Worm (Caenorhabditis elegans) whole organism, young adult: ENCODE measurements around the gene str-112.
A peak's percentile ranks its signal among the peaks of the same experiment; 100 is the strongest.

Experiments
- B0261.1 ChIP-seq: sonication (generic microtip); optimal IDR thresholded peaks from 2 replicates; lab custom pipeline; 2016; ENCODE audit warnings: mild to moderate bottlenecking, missing genetic modification characterization, moderate library complexity, missing compliant biosample characterization
- C06A6.2 ChIP-seq: fragments of 200-800 bp; sonication (Bioruptor generic); conservative IDR thresholded peaks from 2 replicates; pipeline ENCODE4 v1.3.6; 2022; ENCODE audit warnings: missing genetic modification characterization, missing compliant biosample characterization
- D2030.7 ChIP-seq: fragments of 200-800 bp; sonication (Bioruptor generic); IDR thresholded peaks from 2 replicates; pipeline ENCODE4 v1.3.6; 2022; ENCODE audit warnings: missing genetic modification reagents, missing genetic modification characterization, missing compliant biosample characterization
- F33H1.4 ChIP-seq: fragments of 200-800 bp; sonication (Bioruptor generic); IDR thresholded peaks from 2 replicates; pipeline ENCODE4 v1.3.6; 2022; ENCODE audit warnings: missing genetic modification reagents, missing genetic modification characterization, missing compliant biosample characterization
- F49E8.2 ChIP-seq: sonication (generic microtip); optimal IDR thresholded peaks from 3 replicates; lab custom pipeline; 2017; ENCODE audit warnings: missing genetic modification characterization, mild to moderate bottlenecking, missing compliant biosample characterization, antibody characterized with exemption, moderate library complexity; ENCODE audit not compliant: insufficient read depth
- T07F8.4 ChIP-seq: sonication (generic microtip); optimal IDR thresholded peaks from 2 replicates; lab custom pipeline; 2016; ENCODE audit warnings: mild to moderate bottlenecking, missing genetic modification characterization, moderate library complexity, missing compliant biosample characterization
- T26A5.8 ChIP-seq: sonication (generic microtip); optimal IDR thresholded peaks from 2 replicates; lab custom pipeline; 2016; ENCODE audit warnings: missing genetic modification characterization, missing compliant biosample characterization
- Y53G8AR.9 ChIP-seq: fragments of 200-800 bp; sonication (Bioruptor generic); conservative IDR thresholded peaks from 2 replicates; pipeline ENCODE4 v1.3.6; 2022; ENCODE audit warnings: missing genetic modification reagents, missing genetic modification characterization, missing compliant biosample characterization
- Y56A3A.18 ChIP-seq: fragments of 200-800 bp; sonication (Bioruptor generic); IDR thresholded peaks from 2 replicates; pipeline ENCODE4 v1.3.6; 2022; ENCODE audit warnings: missing genetic modification reagents, missing genetic modification characterization, missing compliant biosample characterization
- Y79H2A.3 ChIP-seq: fragments of 200-800 bp; sonication (Bioruptor generic); conservative IDR thresholded peaks from 2 replicates; pipeline ENCODE4 v1.3.6; 2022; ENCODE audit warnings: missing genetic modification reagents, missing genetic modification characterization, missing compliant biosample characterization
- atf-7 ChIP-seq: sonication (generic microtip); optimal IDR thresholded peaks from 2 replicates; lab custom pipeline; 2017; ENCODE audit warnings: mild to moderate bottlenecking, missing genetic modification characterization, missing compliant biosample characterization
- attf-3 ChIP-seq: fragments of 200-800 bp; sonication (Bioruptor generic); conservative IDR thresholded peaks from 2 replicates; pipeline ENCODE4 v1.3.6; 2022; ENCODE audit warnings: missing genetic modification reagents, missing genetic modification characterization, missing compliant biosample characterization
- attf-6 ChIP-seq: fragments of 200-800 bp; sonication (Bioruptor generic); IDR thresholded peaks from 2 replicates; pipeline ENCODE4 v1.3.6; 2022; ENCODE audit warnings: missing genetic modification reagents, missing genetic modification characterization, missing compliant biosample characterization
- bed-2 ChIP-seq: fragments of 200-800 bp; sonication (Bioruptor generic); IDR thresholded peaks from 2 replicates; pipeline ENCODE4 v1.3.6; 2022; ENCODE audit warnings: missing genetic modification reagents, missing genetic modification characterization, missing compliant biosample characterization
- ccch-3 ChIP-seq: fragments of 200-800 bp; sonication (Bioruptor generic); optimal IDR thresholded peaks from 2 replicates; lab custom pipeline; 2018; ENCODE audit warnings: mild to moderate bottlenecking, missing genetic modification characterization, missing compliant biosample characterization
- ceh-100 ChIP-seq: fragments of 200-800 bp; sonication (Bioruptor generic); IDR thresholded peaks from 2 replicates; pipeline ENCODE4 v1.3.6; 2022; ENCODE audit warnings: missing genetic modification reagents, missing genetic modification characterization, missing compliant biosample characterization
- dpl-1 ChIP-seq: fragments of 150-350 bp; optimal IDR thresholded peaks from 2 replicates; lab custom pipeline; 2014; ENCODE audit warnings: missing biosample characterization, missing genetic modification reagents, missing genetic modification characterization
- ekl-4 ChIP-seq: fragments of 200-800 bp; sonication (Bioruptor generic); IDR thresholded peaks from 2 replicates; pipeline ENCODE4 v1.3.6; 2022; ENCODE audit warnings: missing genetic modification reagents, missing genetic modification characterization, missing compliant biosample characterization
- fkh-3 ChIP-seq: sonication (generic microtip); optimal IDR thresholded peaks from 2 replicates; lab custom pipeline; 2016; ENCODE audit warnings: mild to moderate bottlenecking, missing genetic modification characterization, missing compliant biosample characterization
- hlh-12 ChIP-seq: sonication (generic microtip); optimal IDR thresholded peaks from 2 replicates; lab custom pipeline; 2016; ENCODE audit warnings: missing genetic modification characterization, missing compliant biosample characterization
- hmg-1.2 ChIP-seq: fragments of 200-800 bp; sonication (Bioruptor generic); IDR thresholded peaks from 2 replicates; pipeline ENCODE4 v1.3.6; 2022; ENCODE audit warnings: missing genetic modification reagents, missing genetic modification characterization, missing compliant biosample characterization
- hsf-1 ChIP-seq: fragments of 200-800 bp; sonication (Bioruptor generic); IDR thresholded peaks from 2 replicates; pipeline ENCODE4 v1.3.6; 2022; ENCODE audit warnings: missing genetic modification reagents, missing genetic modification characterization, missing compliant biosample characterization
- lin-54 ChIP-seq: fragments of 200-800 bp; sonication (Bioruptor generic); optimal IDR thresholded peaks from 2 replicates; lab custom pipeline; 2018; ENCODE audit warnings: mild to moderate bottlenecking, missing genetic modification characterization, missing compliant biosample characterization
- madf-6 ChIP-seq: fragments of 200-800 bp; sonication (Bioruptor generic); IDR thresholded peaks from 2 replicates; pipeline ENCODE4 v1.3.6; 2022; ENCODE audit warnings: missing genetic modification reagents, missing genetic modification characterization, missing compliant biosample characterization
- mcd-1 ChIP-seq: fragments of 200-800 bp; sonication (Bioruptor generic); IDR thresholded peaks from 2 replicates; pipeline ENCODE4 v1.3.6; 2022; ENCODE audit warnings: missing genetic modification reagents, missing genetic modification characterization, missing compliant biosample characterization
- mel-28 ChIP-seq: sonication (generic microtip); optimal IDR thresholded peaks from 2 replicates; lab custom pipeline; 2016; ENCODE audit warnings: borderline replicate concordance, mild to moderate bottlenecking, missing genetic modification characterization, missing compliant biosample characterization
- mes-4 ChIP-seq: sonication (generic microtip); optimal IDR thresholded peaks from 2 replicates; lab custom pipeline; 2016; ENCODE audit warnings: missing genotype, missing genetic modification characterization, missing compliant biosample characterization
- mxl-1 ChIP-seq: sonication (generic microtip); optimal IDR thresholded peaks from 2 replicates; lab custom pipeline; 2016; ENCODE audit warnings: missing genetic modification characterization, missing compliant biosample characterization
- nfyb-1 ChIP-seq: fragments of 200-800 bp; sonication (Bioruptor generic); IDR thresholded peaks from 2 replicates; pipeline ENCODE4 v1.3.6; 2022; ENCODE audit warnings: missing genetic modification reagents, missing genetic modification characterization, missing compliant biosample characterization
- nhr-179 ChIP-seq: sonication (generic microtip); optimal IDR thresholded peaks from 2 replicates; lab custom pipeline; 2016; ENCODE audit warnings: mild to moderate bottlenecking, missing genetic modification characterization, missing compliant biosample characterization
- nhr-27 ChIP-seq: fragments of 200-800 bp; sonication (Bioruptor generic); optimal IDR thresholded peaks from 2 replicates; lab custom pipeline; 2018; ENCODE audit warnings: mild to moderate bottlenecking, missing genetic modification characterization, moderate library complexity, missing compliant biosample characterization
- pha-4 ChIP-seq: fragments of 150-350 bp; sonication (generic microtip); optimal IDR thresholded peaks from 2 replicates; lab custom pipeline; 2014; ENCODE audit warnings: missing biosample characterization, missing genetic modification reagents, missing genetic modification characterization
- rpc-1 ChIP-seq, 2 experiments: fragments of 150-350 bp in 1 of 2; sonication (generic microtip) in 1 of 2; optimal IDR thresholded peaks; 2 replicates each; lab custom pipeline; 2014 to 2018; ENCODE audit warnings: missing biosample characterization in 1 of 2, missing genetic modification characterization in 1 of 2, missing genetic modification reagents in 1 of 2, missing genotype in 1 of 2
- snpc-1.1 ChIP-seq: sonication (generic microtip); optimal IDR thresholded peaks from 2 replicates; lab custom pipeline; 2017; ENCODE audit warnings: missing genetic modification characterization, mild to moderate bottlenecking, missing compliant biosample characterization, antibody characterized with exemption, moderate library complexity, missing genotype, missing genetic modification reagents; ENCODE audit not compliant: insufficient read depth
- snpc-1.3 ChIP-seq: sonication (generic microtip); optimal IDR thresholded peaks from 2 replicates; lab custom pipeline; 2017; ENCODE audit warnings: missing genetic modification characterization, mild to moderate bottlenecking, missing compliant biosample characterization, antibody characterized with exemption, moderate library complexity, missing genotype, missing genetic modification reagents; ENCODE audit not compliant: insufficient read depth
- snpc-4 ChIP-seq, 5 experiments: fragments of 150-350 bp in 1 of 5; sonication (generic microtip) in 4 of 5; optimal IDR thresholded peaks; 2 replicates each; lab custom pipeline; 2014 to 2018; ENCODE audit warnings: missing genetic modification characterization in 5 of 5, missing biosample characterization in 3 of 5, antibody characterized with exemption in 2 of 5, mild to moderate bottlenecking in 2 of 5, missing compliant biosample characterization in 2 of 5, missing genotype in 2 of 5, moderate library complexity in 2 of 5, missing genetic modification reagents in 1 of 5
- somi-1 ChIP-seq: fragments of 200-800 bp; sonication (Bioruptor generic); optimal IDR thresholded peaks from 2 replicates; lab custom pipeline; 2018; ENCODE audit warnings: mild to moderate bottlenecking, missing genetic modification characterization, missing compliant biosample characterization
- tbp1 ChIP-seq: fragments of 200-800 bp; sonication (Bioruptor generic); optimal IDR thresholded peaks from 2 replicates; lab custom pipeline; 2018; ENCODE audit warnings: mild to moderate bottlenecking, missing genetic modification characterization, missing compliant biosample characterization
- tbx-9 ChIP-seq: sonication (generic microtip); optimal IDR thresholded peaks from 2 replicates; lab custom pipeline; 2016; ENCODE audit warnings: borderline replicate concordance, missing genetic modification characterization, inconsistent platforms, missing compliant biosample characterization
- tlf-1 ChIP-seq: fragments of 200-800 bp; sonication (Bioruptor generic); optimal IDR thresholded peaks from 2 replicates; lab custom pipeline; 2018; ENCODE audit warnings: mild to moderate bottlenecking, missing genetic modification characterization, missing compliant biosample characterization
- zim-3 ChIP-seq: sonication (generic microtip); optimal IDR thresholded peaks from 2 replicates; lab custom pipeline; 2017; ENCODE audit warnings: mild to moderate bottlenecking, missing genetic modification characterization, moderate library complexity, missing compliant biosample characterization
- ztf-18 ChIP-seq: sonication (generic microtip); optimal IDR thresholded peaks from 2 replicates; lab custom pipeline; 2016; ENCODE audit warnings: missing genotype, mild to moderate bottlenecking, missing genetic modification characterization, missing compliant biosample characterization
- ztf-28 ChIP-seq: fragments of 200-800 bp; sonication (Bioruptor generic); IDR thresholded peaks from 2 replicates; pipeline ENCODE4 v1.3.6; 2022; ENCODE audit warnings: missing genetic modification reagents, missing genetic modification characterization, missing compliant biosample characterization

str-112 gene

ce11 chrV:7142661-7143060, 4.4 kb upstream of the str-112 start (continued):
- TF ChIP-seq attf-3 (GFP tag; lab: Robert Waterston, UW) (0 out of 2 replicates have a peak, but pooled peaks have one; percentile 29), madf-6 (peak; percentile 85), snpc-1.1 (peak; percentile 95), tlf-1 (GFP tag; lab: Kevin White, UChicago) (peak; percentile 46), Y79H2A.3 (GFP tag; lab: Robert Waterston, UW) (no peak), ztf-18 (tag; lab: Kevin White, UChicago) (no peak), fkh-3 (tag; lab: Kevin White, UChicago) (peak; percentile 26), snpc-4 (GFP tag; optimal IDR thresholded peaks at IDR 0.05; lab: Kevin White, UChicago) (peak; percentile 91), snpc-4 (tag; optimal IDR thresholded peaks at IDR 0.05; lab: Kevin White, UChicago) (peak; percentile 88 to 98 (median 96)), ccch-3 (GFP tag; lab: Kevin White, UChicago) (no peak), hsf-1 (GFP tag; lab: Robert Waterston, UW) (peak; percentile 72), rpc-1 (optimal IDR thresholded peaks at IDR 0.05; lab: Kevin White, UChicago) (no peak), rpc-1 (tag; optimal IDR thresholded peaks at IDR 0.05; lab: Kevin White, UChicago) (peak; percentile 6), F49E8.2 (tag; lab: Kevin White, UChicago) (peak; percentile 50), tbp1 (GFP tag; lab: Kevin White, UChicago) (peak; percentile 76), attf-6 (peak; percentile 82), F33H1.4 (GFP tag; lab: Robert Waterston, UW) (peak; percentile 65), T07F8.4 (tag; lab: Kevin White, UChicago) (no peak), hlh-12 (tag; lab: Kevin White, UChicago) (no peak)

- TF ChIP-seq T07F8.4 (tag; lab: Kevin White, UChicago) (no peak), tbx-9 (tag; lab: Kevin White, UChicago) (no peak), mxl-1 (no peak), ztf-28 (GFP tag; lab: Robert Waterston, UW) (no peak), mcd-1 (GFP tag; lab: Robert Waterston, UW) (no peak), ceh-100 (GFP tag; lab: Robert Waterston, UW) (no peak), hmg-1.2 (GFP tag; lab: Robert Waterston, UW) (no peak), F49E8.2 (tag; lab: Kevin White, UChicago) (no peak), C06A6.2 (GFP tag; lab: Robert Waterston, UW) (no peak), snpc-1.3 (tag; lab: Kevin White, UChicago) (no peak), nhr-27 (tag; lab: Kevin White, UChicago) (no peak), bed-2 (GFP tag; lab: Robert Waterston, UW) (no peak), nhr-179 (tag; lab: Kevin White, UChicago) (no peak), dpl-1 (GFP tag; lab: Kevin White, UChicago) (no peak), tlf-1 (GFP tag; lab: Kevin White, UChicago) (no peak), B0261.1 (no peak), pha-4 (tag; lab: Kevin White, UChicago) (no peak)
These were observed 3.6 kb upstream of the str-112 start, which contains the start of gene ugt-40 for ce11 chrV:7141864-7142263. Gene ugt-40 (minus strand): TSS chrV:7141964.

DNA sequence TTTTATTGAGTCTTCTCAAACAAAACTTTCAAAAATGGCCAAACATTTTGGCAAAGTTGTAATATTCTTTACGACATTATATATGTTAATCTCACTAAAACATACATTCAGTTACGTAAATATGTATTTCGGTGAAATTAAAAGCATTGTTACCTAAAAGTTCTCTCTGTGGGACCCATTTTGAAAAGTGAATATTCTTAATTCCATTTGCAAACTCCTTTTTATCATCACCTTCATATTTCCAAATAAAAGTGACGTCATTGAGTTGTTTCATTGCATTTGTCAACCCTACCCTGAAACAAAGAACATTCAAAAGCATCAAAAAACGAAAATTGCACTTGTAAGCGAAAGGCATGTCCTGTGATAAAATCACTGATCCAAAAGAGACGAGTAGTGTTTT, 2.1 kb upstream of the str-112 start:
- TF ChIP-seq ztf-18 (tag; lab: Kevin White, UChicago) (no peak), atf-7 (tag; lab: Kevin White, UChicago) (peak; percentile 42)

- TF ChIP-seq mel-28 (tag; lab: Kevin White, UChicago) (no peak), somi-1 (GFP tag; lab: Kevin White, UChicago) (no peak), hmg-1.2 (GFP tag; lab: Robert Waterston, UW) (no peak), D2030.7 (GFP tag; lab: Robert Waterston, UW) (no peak), T26A5.8 (no peak), Y56A3A.18 (no peak), ekl-4 (GFP tag; lab: Robert Waterston, UW) (no peak), hsf-1 (GFP tag; lab: Robert Waterston, UW) (no peak), nfyb-1 (GFP tag; lab: Robert Waterston, UW) (no peak), mes-4 (tag; lab: Kevin White, UChicago) (no peak), atf-7 (tag; lab: Kevin White, UChicago) (no peak), Y53G8AR.9 (GFP tag; lab: Robert Waterston, UW) (no peak), lin-54 (GFP tag; lab: Kevin White, UChicago) (no peak), zim-3 (tag; lab: Kevin White, UChicago) (no peak)
These were observed 1.4 kb downstream of the str-112 start for ce11 chrV:7136859-7137258.
